Fruit fly (Drosophila melanogaster) whole organism, embryonic: ENCODE results near the gene CG31224.

Source experiments
- Bgb ChIP-seq: fragments of 200-800 bp; sonication (Bioruptor generic); IDR thresholded peaks from 2 replicates; pipeline ENCODE4 v1.3.6; 2022; ENCODE audit warnings: missing biosample characterization, missing genetic modification characterization; ENCODE audit not compliant: partially characterized antibody
- C15 ChIP-seq: fragments of 200-800 bp; sonication (Bioruptor generic); IDR thresholded peaks from 3 replicates; pipeline ENCODE4 v1.3.6; 2022; ENCODE audit warnings: missing biosample characterization, missing genetic modification characterization
- CG10979 ChIP-seq: fragments of 200-800 bp; sonication (Bioruptor generic); optimal IDR thresholded peaks from 2 replicates; lab custom pipeline; 2018; ENCODE audit warnings: missing biosample characterization, mild to moderate bottlenecking, missing genetic modification characterization, moderate library complexity
- CG13894 ChIP-seq: fragments of 200-800 bp; sonication (Bioruptor generic); optimal IDR thresholded peaks from 3 replicates; lab custom pipeline; 2018; ENCODE audit warnings: missing biosample characterization, mild to moderate bottlenecking, missing genetic modification characterization, moderate library complexity
- CG18599 ChIP-seq: fragments of 200-800 bp; sonication (Bioruptor generic); optimal IDR thresholded peaks from 3 replicates; lab custom pipeline; 2017; ENCODE audit warnings: missing biosample characterization, missing genetic modification characterization, mild to moderate bottlenecking, moderate library complexity, missing genetic modification reagents
- CG2875 ChIP-seq: fragments of 200-800 bp; sonication (Bioruptor generic); optimal IDR thresholded peaks from 2 replicates; lab custom pipeline; 2017; ENCODE audit warnings: missing biosample characterization, mild to moderate bottlenecking, missing genetic modification characterization, missing genetic modification reagents
- CG31365 ChIP-seq: fragments of 200-800 bp; sonication (Bioruptor generic); optimal IDR thresholded peaks from 2 replicates; lab custom pipeline; 2018; ENCODE audit warnings: missing biosample characterization, mild to moderate bottlenecking, missing genetic modification characterization
- CG3281 ChIP-seq: fragments of 200-800 bp; sonication (Bioruptor generic); optimal IDR thresholded peaks from 3 replicates; lab custom pipeline; 2017; ENCODE audit warnings: missing biosample characterization, mild to moderate bottlenecking, missing genetic modification characterization
- CG3847 ChIP-seq: fragments of 200-800 bp; sonication (Bioruptor generic); IDR thresholded peaks from 2 replicates; pipeline ENCODE4 v1.3.6; 2022; ENCODE audit warnings: missing biosample characterization, missing genetic modification characterization
- CG4707 ChIP-seq: fragments of 200-800 bp; sonication (Bioruptor generic); optimal IDR thresholded peaks from 2 replicates; lab custom pipeline; 2018; ENCODE audit warnings: missing biosample characterization, mild to moderate bottlenecking, missing genetic modification characterization, moderate library complexity
- CG6683 ChIP-seq: fragments of 200-800 bp; sonication (Bioruptor generic); optimal IDR thresholded peaks from 2 replicates; lab custom pipeline; 2017; ENCODE audit warnings: missing biosample characterization, mild to moderate bottlenecking, missing genetic modification characterization, missing genetic modification reagents
- CG6765 ChIP-seq: fragments of 200-800 bp; sonication (Bioruptor generic); optimal IDR thresholded peaks from 3 replicates; lab custom pipeline; 2017; ENCODE audit warnings: missing biosample characterization, mild to moderate bottlenecking, missing genetic modification characterization
- CG9797 ChIP-seq: fragments of 200-800 bp; sonication (Bioruptor generic); optimal IDR thresholded peaks from 3 replicates; lab custom pipeline; 2018; ENCODE audit warnings: missing biosample characterization, mild to moderate bottlenecking, missing genetic modification characterization
- CG9932 ChIP-seq: fragments of 200-800 bp; sonication (Bioruptor generic); IDR thresholded peaks from 2 replicates; pipeline ENCODE4 v1.3.6; 2022; ENCODE audit warnings: missing biosample characterization, missing genetic modification characterization
- Chrac-16 ChIP-seq: fragments of 200-800 bp; sonication (Bioruptor generic); optimal IDR thresholded peaks from 3 replicates; lab custom pipeline; 2016; ENCODE audit warnings: missing biosample characterization, missing genetic modification characterization
- Deaf1 ChIP-seq: fragments of 200-800 bp; optimal IDR thresholded peaks from 3 replicates; lab custom pipeline; 2019; ENCODE audit warnings: missing biosample characterization, mild to moderate bottlenecking, missing genetic modification characterization, moderate library complexity
- Dip3 ChIP-seq: fragments of 200-800 bp; sonication (Bioruptor generic); optimal IDR thresholded peaks from 3 replicates; lab custom pipeline; 2016; ENCODE audit warnings: missing biosample characterization, missing genetic modification characterization
- H15 ChIP-seq: fragments of 200-800 bp; sonication (Bioruptor generic); IDR thresholded peaks from 3 replicates; pipeline ENCODE4 v1.3.6; 2022; ENCODE audit warnings: missing biosample characterization, missing genetic modification characterization
- HHEX ChIP-seq: fragments of 200-800 bp; sonication (Bioruptor generic); optimal IDR thresholded peaks from 3 replicates; lab custom pipeline; 2017; ENCODE audit warnings: missing biosample characterization, mild to moderate bottlenecking, missing genetic modification characterization, missing genetic modification reagents
- Hsf ChIP-seq: fragments of 200-800 bp; sonication (Bioruptor generic); optimal IDR thresholded peaks from 3 replicates; lab custom pipeline; 2016; ENCODE audit warnings: missing biosample characterization, missing genetic modification characterization
- Jarid2 ChIP-seq: fragments of 200-800 bp; sonication (Bioruptor generic); optimal IDR thresholded peaks from 3 replicates; lab custom pipeline; 2017; ENCODE audit warnings: mild to moderate bottlenecking, missing biosample characterization, missing genetic modification reagents, missing genetic modification characterization
- Nf-YB ChIP-seq: fragments of 200-800 bp; sonication (Bioruptor generic); optimal IDR thresholded peaks from 3 replicates; lab custom pipeline; 2019; ENCODE audit warnings: missing biosample characterization, mild to moderate bottlenecking, missing genetic modification characterization, moderate library complexity
- Nf-YC ChIP-seq: fragments of 200-800 bp; optimal IDR thresholded peaks from 3 replicates; lab custom pipeline; 2019; ENCODE audit warnings: missing biosample characterization, mild to moderate bottlenecking, missing genetic modification characterization, moderate library complexity
- Rfx ChIP-seq: fragments of 200-800 bp; sonication (Bioruptor generic); IDR thresholded peaks from 2 replicates; pipeline ENCODE4 v1.3.6; 2022; ENCODE audit warnings: missing biosample characterization, missing genetic modification characterization
- abd-A ChIP-seq: fragments of 200-800 bp; sonication (Bioruptor generic); optimal IDR thresholded peaks from 3 replicates; lab custom pipeline; 2019; ENCODE audit warnings: missing biosample characterization, mild to moderate bottlenecking, missing genetic modification characterization, moderate library complexity
- cg ChIP-seq: fragments of 200-800 bp; sonication (Bioruptor generic); optimal IDR thresholded peaks from 3 replicates; lab custom pipeline; 2019; ENCODE audit warnings: missing biosample characterization, mild to moderate bottlenecking, missing genetic modification characterization, moderate library complexity
- chinmo ChIP-seq: fragments of 200-800 bp; sonication (Bioruptor generic); IDR thresholded peaks from 4 replicates; pipeline ENCODE4 v1.3.6; 2022; ENCODE audit warnings: missing biosample characterization, missing genetic modification characterization; ENCODE audit not compliant: partially characterized antibody
- croc ChIP-seq: fragments of 200-800 bp; sonication (Bioruptor generic); conservative IDR thresholded peaks from 3 replicates; pipeline ENCODE4 v1.3.6; 2022; ENCODE audit warnings: missing biosample characterization, missing genetic modification characterization
- crol ChIP-seq: fragments of 200-800 bp; sonication (Bioruptor generic); IDR thresholded peaks from 2 replicates; pipeline ENCODE4 v1.3.6; 2022; ENCODE audit warnings: missing biosample characterization, missing genetic modification characterization
- crp ChIP-seq, 2 experiments: fragments of 200-800 bp; sonication (Bioruptor generic); optimal IDR thresholded peaks; 2 replicates in 1 of 2; 3 replicates in 1 of 2; lab custom pipeline; 2017; ENCODE audit warnings: missing biosample characterization in 2 of 2, missing genetic modification characterization in 2 of 2, mild to moderate bottlenecking in 1 of 2, moderate library complexity in 1 of 2
- ewg ChIP-seq: fragments of 200-800 bp; sonication (Bioruptor generic); optimal IDR thresholded peaks from 3 replicates; lab custom pipeline; 2017; ENCODE audit warnings: mild to moderate bottlenecking, missing biosample characterization, missing genetic modification reagents, missing genetic modification characterization
- gsb ChIP-seq: fragments of 200-800 bp; sonication (Bioruptor generic); IDR thresholded peaks from 2 replicates; pipeline ENCODE4 v1.3.6; 2022; ENCODE audit warnings: missing biosample characterization, missing genetic modification characterization
- hb ChIP-seq: fragments of 200-800 bp; sonication (Bioruptor generic); IDR thresholded peaks from 3 replicates; pipeline ENCODE4 v1.3.6; 2022; ENCODE audit warnings: missing biosample characterization, missing genetic modification characterization; ENCODE audit not compliant: partially characterized antibody
- nau ChIP-seq: fragments of 200-800 bp; sonication (Bioruptor generic); optimal IDR thresholded peaks from 3 replicates; lab custom pipeline; 2017; ENCODE audit warnings: missing biosample characterization, mild to moderate bottlenecking, missing genetic modification characterization, missing genetic modification reagents
- nerfin-1 ChIP-seq: fragments of 200-800 bp; sonication (Bioruptor generic); optimal IDR thresholded peaks from 3 replicates; lab custom pipeline; 2019; ENCODE audit warnings: missing biosample characterization, mild to moderate bottlenecking, missing genetic modification characterization, moderate library complexity
- onecut ChIP-seq: fragments of 200-800 bp; sonication (Bioruptor generic); IDR thresholded peaks from 2 replicates; pipeline ENCODE4 v1.3.6; 2022; ENCODE audit warnings: missing biosample characterization, missing genetic modification characterization
- pfk ChIP-seq: fragments of 200-800 bp; sonication (Bioruptor generic); optimal IDR thresholded peaks from 2 replicates; lab custom pipeline; 2018; ENCODE audit warnings: missing biosample characterization, mild to moderate bottlenecking, missing genetic modification characterization, moderate library complexity
- sim ChIP-seq: fragments of 200-800 bp; sonication (Bioruptor generic); IDR thresholded peaks from 2 replicates; pipeline ENCODE4 v1.3.6; 2022; ENCODE audit warnings: missing biosample characterization, missing genetic modification characterization
- slbo ChIP-seq: fragments of 200-800 bp; sonication (Bioruptor generic); IDR thresholded peaks from 2 replicates; pipeline ENCODE4 v1.3.6; 2022; ENCODE audit warnings: missing biosample characterization, missing genetic modification characterization
- sqz ChIP-seq: fragments of 200-800 bp; sonication (Bioruptor generic); optimal IDR thresholded peaks from 3 replicates; lab custom pipeline; 2018; ENCODE audit warnings: missing biosample characterization, mild to moderate bottlenecking, missing genetic modification characterization
- ssp ChIP-seq: fragments of 200-800 bp; sonication (Bioruptor generic); IDR thresholded peaks from 2 replicates; pipeline ENCODE4 v1.3.6; 2022; ENCODE audit warnings: missing biosample characterization, missing genetic modification characterization
- yki ChIP-seq: fragments of >200 bp; optimal IDR thresholded peaks from 3 replicates; lab custom pipeline; 2018

CG31224 gene

DNA sequence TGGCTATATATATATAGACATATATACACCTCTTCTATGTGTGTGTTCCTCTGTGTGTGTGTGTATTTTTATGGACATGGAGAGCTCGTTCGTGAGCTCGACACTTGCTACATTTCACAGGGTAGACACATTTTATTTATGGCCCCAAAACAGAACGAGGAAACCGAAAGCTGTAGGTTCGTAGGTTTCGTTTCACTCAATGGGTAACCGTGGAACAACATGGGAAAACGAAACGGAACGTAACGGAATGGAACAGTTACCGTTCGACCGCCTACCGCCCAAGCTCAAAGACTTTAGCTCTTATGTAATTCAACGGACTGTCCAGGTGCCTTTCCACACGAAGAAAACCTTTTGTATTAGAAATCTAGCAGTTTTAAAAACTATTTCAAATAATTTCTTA, 47.2 kb upstream of the CG31224 start (continued):
- TF ChIP-seq pfk (GFP tag; lab: Kevin White, UChicago) (peak; percentile 93), CG3281 (GFP tag; lab: Kevin White, UChicago) (no peak)

DNA sequence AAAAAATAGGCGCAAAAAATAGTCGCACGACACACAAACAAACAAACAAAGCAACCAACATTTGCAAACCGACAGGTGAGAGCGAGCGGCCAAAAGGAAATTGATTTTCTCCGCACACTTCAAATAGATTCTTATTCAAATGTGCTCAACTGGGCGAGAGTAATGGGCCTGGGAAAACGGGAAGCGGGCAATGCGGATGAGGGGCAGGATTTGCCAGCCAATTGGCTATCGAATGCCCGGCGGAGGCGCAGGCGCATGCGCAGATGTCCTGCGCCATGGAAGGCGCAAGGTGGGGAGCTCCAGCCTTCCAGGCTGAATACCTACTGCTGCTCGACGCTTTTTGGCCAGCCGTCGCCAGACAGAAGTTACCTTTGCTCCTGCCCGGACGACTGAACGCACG, 46.0 kb upstream of the CG31224 start, which contains the start of the genes ChAT and VAChT:
Gene ChAT (plus strand): TSS at position 352 of the 400 bp plus-strand sequence.
Gene VAChT (plus strand): TSS at position 352 of the 400 bp plus-strand sequence.
- TF ChIP-seq Chrac-16 (no peak), CG13894 (tag; lab: Kevin White, UChicago) (no peak), Deaf1 (tag; lab: Kevin White, UChicago) (peak; percentile 31), CG18599 (no peak), Bgb (GFP tag; lab: Robert Waterston, UW) (no peak), crol (GFP tag; lab: Robert Waterston, UW) (peak; percentile 33; the same call in 1 of the 2 replicates), Nf-YC (peak; percentile 87), CG9797 (GFP tag; lab: Kevin White, UChicago) (no peak), H15 (GFP tag; lab: Robert Waterston, UW) (no peak), ssp (GFP tag; lab: Robert Waterston, UW) (no peak), pfk (GFP tag; lab: Kevin White, UChicago) (peak; percentile 55), ewg (GFP tag; lab: Kevin White, UChicago) (peak; percentile 86), gsb (GFP tag; lab: Robert Waterston, UW) (no peak), abd-A (peak; percentile 71), Nf-YB (peak; percentile 74), HHEX (GFP tag; lab: Kevin White, UChicago) (no peak), sim (GFP tag; lab: Robert Waterston, UW) (no peak), onecut (GFP tag; lab: Robert Waterston, UW) (peak; percentile 67; the same call in 1 of the 2 replicates), CG3847 (GFP tag; lab: Robert Waterston, UW) (no peak), CG6683 (GFP tag; lab: Kevin White, UChicago) (no peak), yki (lab: Kevin White, UChicago) (no peak)

DNA sequence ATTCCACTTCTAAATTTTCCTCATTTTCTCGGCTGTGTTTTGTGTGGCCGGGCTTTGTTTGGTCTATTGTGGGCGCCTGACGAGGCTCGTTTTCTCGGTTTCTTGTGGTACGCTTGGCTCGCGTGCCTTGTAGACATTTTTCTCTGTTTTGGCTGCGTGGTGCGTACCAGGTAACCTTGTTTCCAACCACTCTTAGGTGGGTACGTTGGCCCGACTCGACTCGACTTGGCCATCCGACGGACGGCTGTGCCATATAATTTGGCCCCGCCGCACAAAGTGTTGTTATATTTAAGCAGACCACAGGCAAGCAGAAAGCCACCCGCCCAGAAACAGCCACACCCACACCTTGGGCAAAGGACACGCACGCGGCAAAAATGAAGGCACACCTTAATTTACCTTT, 44.4 kb upstream of the CG31224 start:
- TF ChIP-seq CG13894 (tag; lab: Kevin White, UChicago) (peak; percentile 92), slbo (GFP tag; lab: Robert Waterston, UW) (0 out of 2 replicates have a peak, but pooled peaks have one; percentile 11), CG6765 (GFP tag; lab: Kevin White, UChicago) (no peak)

DNA sequence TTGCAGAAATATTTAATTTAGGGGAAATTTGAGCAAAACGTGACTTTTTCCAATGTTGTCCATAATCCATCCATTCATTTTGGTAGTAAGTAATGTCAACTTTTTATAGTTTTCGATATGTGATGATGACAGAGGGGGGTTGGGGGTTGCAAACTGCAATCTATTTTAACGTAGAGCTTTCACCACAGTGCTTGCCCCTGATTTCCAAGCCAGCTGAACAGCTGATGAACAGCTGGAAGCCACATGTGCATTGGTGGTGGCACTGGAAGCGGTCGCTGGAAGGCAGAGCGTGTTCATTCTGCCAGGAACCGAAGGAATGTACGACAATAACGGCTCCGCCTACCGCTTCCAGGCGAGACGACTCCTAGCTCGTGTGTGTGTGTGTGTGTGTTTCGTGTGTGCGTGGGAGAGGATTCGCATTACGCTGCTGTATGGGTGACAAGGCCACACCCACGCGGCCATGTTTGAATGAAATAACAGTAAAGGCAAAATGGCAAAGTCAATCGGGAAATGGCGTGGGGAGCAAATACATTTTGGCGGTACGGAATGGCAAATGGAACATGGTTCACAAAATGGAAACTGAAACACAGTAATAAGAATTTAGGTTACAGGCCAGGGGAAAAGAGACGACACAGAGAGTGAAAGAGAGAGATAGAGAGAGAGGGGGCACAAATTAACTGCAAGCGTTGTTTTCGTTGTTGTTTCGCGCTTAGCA, 39.9 kb upstream of the CG31224 start:
- TF ChIP-seq abd-A = peak; percentile 91
- peak; percentile 7 for TF ChIP-seq cg (GFP tag; lab: Kevin White, UChicago)
- no peak for TF ChIP-seq CG10979 (tag; lab: Kevin White, UChicago)
- TF ChIP-seq ewg (GFP tag; lab: Kevin White, UChicago) = peak; percentile 21
- TF ChIP-seq CG9932 = no peak
- TF ChIP-seq Dip3 (GFP tag; lab: Kevin White, UChicago) = no peak
- no peak for TF ChIP-seq sqz (GFP tag; lab: Kevin White, UChicago)
- TF ChIP-seq Hsf (GFP tag; lab: Kevin White, UChicago) = no peak
- no peak for TF ChIP-seq CG2875 (GFP tag; lab: Kevin White, UChicago)
- peak; percentile 11 for TF ChIP-seq Nf-YB
- peak; percentile 84 for TF ChIP-seq Nf-YC
- TF ChIP-seq H15 (GFP tag; lab: Robert Waterston, UW) = no peak
- TF ChIP-seq nau (GFP tag; lab: Kevin White, UChicago) = no peak
- 0 out of 4 replicates have a peak, but pooled peaks have one; percentile 40 for TF ChIP-seq chinmo (GFP tag; lab: Robert Waterston, UW)
- TF ChIP-seq pfk (GFP tag; lab: Kevin White, UChicago) = peak; percentile 94
- peak in 1 of 2 experiments; percentile 14 for TF ChIP-seq crp (GFP tag; optimal IDR thresholded peaks at IDR 0.05; lab: Kevin White, UChicago)
- peak; percentile 76 for TF ChIP-seq Deaf1 (tag; lab: Kevin White, UChicago)
- TF ChIP-seq CG31365 (tag; lab: Kevin White, UChicago) = no peak
- TF ChIP-seq Jarid2 (GFP tag; lab: Kevin White, UChicago) = no peak
- TF ChIP-seq C15 (GFP tag; lab: Robert Waterston, UW) = no peak
- TF ChIP-seq Rfx (GFP tag; lab: Robert Waterston, UW) = no peak
- no peak for TF ChIP-seq CG4707 (GFP tag; lab: Kevin White, UChicago)
- TF ChIP-seq nerfin-1 (tag; lab: Kevin White, UChicago) = peak; percentile 46
- no peak for TF ChIP-seq croc (GFP tag; lab: Robert Waterston, UW)
- TF ChIP-seq hb = 0 out of 3 replicates have a peak, but pooled peaks have one; percentile 14
